Worm (Caenorhabditis elegans) whole organism, mixed stage, embryonic: ENCODE data around the gene T13F3.4.

Experiments used
- M03D4.4 ChIP-seq: sonication (generic microtip); optimal IDR thresholded peaks from 2 replicates; lab custom pipeline; 2017; ENCODE audit warnings: mild to moderate bottlenecking, missing genetic modification characterization, missing compliant biosample characterization
- bed-3 ChIP-seq: fragments of 200-800 bp; sonication (Bioruptor generic); optimal IDR thresholded peaks from 3 replicates; lab custom pipeline; 2018; ENCODE audit warnings: mild to moderate bottlenecking, missing genetic modification characterization, moderate library complexity, missing compliant biosample characterization
- blmp-1 ChIP-seq: fragments of 150-350 bp; optimal IDR thresholded peaks from 2 replicates; lab custom pipeline; 2014; ENCODE audit warnings: missing biosample characterization, missing genetic modification characterization
- ceh-39 ChIP-seq: fragments of 150-350 bp; optimal IDR thresholded peaks from 2 replicates; lab custom pipeline; 2014; ENCODE audit warnings: missing biosample characterization, missing genetic modification characterization
- ceh-43 ChIP-seq: fragments of 200-800 bp; sonication (Bioruptor generic); optimal IDR thresholded peaks from 2 replicates; lab custom pipeline; 2018; ENCODE audit warnings: mild to moderate bottlenecking, missing genetic modification characterization, moderate library complexity, missing compliant biosample characterization
- ceh-83 ChIP-seq: fragments of 200-800 bp; sonication (Bioruptor generic); optimal IDR thresholded peaks from 2 replicates; lab custom pipeline; 2018; ENCODE audit warnings: mild to moderate bottlenecking, missing genetic modification characterization, missing compliant biosample characterization
- ces-1 ChIP-seq: fragments of 150-350 bp; optimal IDR thresholded peaks from 2 replicates; lab custom pipeline; 2014; ENCODE audit warnings: missing biosample characterization, missing genetic modification reagents, missing genetic modification characterization
- cnd-1 ChIP-seq: fragments of 200-800 bp; sonication (Bioruptor generic); optimal IDR thresholded peaks from 2 replicates; lab custom pipeline; 2018; ENCODE audit warnings: mild to moderate bottlenecking, missing genetic modification characterization, missing compliant biosample characterization
- drap-1 ChIP-seq: fragments of 200-800 bp; sonication (Bioruptor generic); optimal IDR thresholded peaks from 3 replicates; lab custom pipeline; 2018; ENCODE audit warnings: mild to moderate bottlenecking, missing genetic modification characterization, missing compliant biosample characterization
- elt-1 ChIP-seq: sonication (generic microtip); optimal IDR thresholded peaks from 2 replicates; lab custom pipeline; 2017; ENCODE audit warnings: missing genetic modification characterization, mild to moderate bottlenecking, missing compliant biosample characterization, antibody characterized with exemption, moderate library complexity, borderline replicate concordance; ENCODE audit not compliant: insufficient read depth
- elt-3 ChIP-seq: fragments of 150-350 bp; optimal IDR thresholded peaks from 2 replicates; lab custom pipeline; 2014; ENCODE audit warnings: missing biosample characterization, missing genetic modification characterization
- flh-1 ChIP-seq: fragments of 200-800 bp; sonication (Bioruptor generic); optimal IDR thresholded peaks from 2 replicates; lab custom pipeline; 2018; ENCODE audit warnings: mild to moderate bottlenecking, missing genetic modification characterization, moderate library complexity, missing compliant biosample characterization
- ham-2 ChIP-seq: fragments of 200-800 bp; sonication (Bioruptor generic); optimal IDR thresholded peaks from 2 replicates; lab custom pipeline; 2018; ENCODE audit warnings: mild to moderate bottlenecking, missing genetic modification characterization, missing compliant biosample characterization
- hlh-1 ChIP-seq: fragments of 150-350 bp; optimal IDR thresholded peaks from 2 replicates; lab custom pipeline; 2014; ENCODE audit warnings: missing biosample characterization, missing genetic modification reagents, missing genetic modification characterization
- lin-32 ChIP-seq: fragments of 200-800 bp; sonication (Bioruptor generic); optimal IDR thresholded peaks from 2 replicates; lab custom pipeline; 2018; ENCODE audit warnings: mild to moderate bottlenecking, missing genetic modification characterization, missing compliant biosample characterization
- lsy-2 ChIP-seq: fragments of 150-350 bp; optimal IDR thresholded peaks from 2 replicates; lab custom pipeline; 2014; ENCODE audit warnings: missing biosample characterization, missing genetic modification characterization
- mab-5 ChIP-seq: fragments of 150-350 bp; optimal IDR thresholded peaks from 2 replicates; lab custom pipeline; 2014; ENCODE audit warnings: missing biosample characterization, missing genetic modification characterization
- mep-1 ChIP-seq: fragments of 150-350 bp; optimal IDR thresholded peaks from 2 replicates; lab custom pipeline; 2017; ENCODE audit warnings: missing biosample characterization, missing genetic modification reagents, missing genetic modification characterization, inconsistent platforms
- mls-2 ChIP-seq: sonication (generic microtip); optimal IDR thresholded peaks from 2 replicates; lab custom pipeline; 2016; ENCODE audit warnings: mild to moderate bottlenecking, missing genetic modification characterization, moderate library complexity, missing compliant biosample characterization
- nhr-12 ChIP-seq: fragments of 150-350 bp; optimal IDR thresholded peaks from 2 replicates; lab custom pipeline; 2014; ENCODE audit warnings: missing biosample characterization, missing genetic modification characterization
- nhr-2 ChIP-seq: fragments of 150-350 bp; optimal IDR thresholded peaks from 2 replicates; lab custom pipeline; 2014; ENCODE audit warnings: missing biosample characterization, missing genetic modification characterization
- nhr-237 ChIP-seq: fragments of 150-350 bp; optimal IDR thresholded peaks from 2 replicates; lab custom pipeline; 2014; ENCODE audit warnings: missing biosample characterization, missing genetic modification characterization
- nhr-28 ChIP-seq: fragments of 150-350 bp; optimal IDR thresholded peaks from 2 replicates; lab custom pipeline; 2014; ENCODE audit warnings: missing biosample characterization, missing genetic modification characterization
- pha-4 ChIP-seq: fragments of 150-350 bp; optimal IDR thresholded peaks from 2 replicates; lab custom pipeline; 2018; ENCODE audit warnings: missing biosample characterization, missing genetic modification reagents, missing genetic modification characterization
- sem-2 ChIP-seq: fragments of 200-800 bp; sonication (Bioruptor generic); optimal IDR thresholded peaks from 2 replicates; lab custom pipeline; 2018; ENCODE audit warnings: mild to moderate bottlenecking, missing genetic modification characterization, missing compliant biosample characterization
- sptf-1 ChIP-seq: sonication (generic microtip); optimal IDR thresholded peaks from 2 replicates; lab custom pipeline; 2017; ENCODE audit warnings: mild to moderate bottlenecking, missing genetic modification characterization, moderate library complexity, missing compliant biosample characterization
- tbx-8 ChIP-seq: fragments of 200-800 bp; sonication (Bioruptor generic); optimal IDR thresholded peaks from 2 replicates; lab custom pipeline; 2018; ENCODE audit warnings: mild to moderate bottlenecking, missing genetic modification characterization, moderate library complexity, missing compliant biosample characterization
- unc-120 ChIP-seq: sonication (generic microtip); optimal IDR thresholded peaks from 2 replicates; lab custom pipeline; 2017; ENCODE audit warnings: missing genetic modification characterization, missing compliant biosample characterization; ENCODE audit not compliant: poor library complexity, severe bottlenecking
- unc-39 ChIP-seq: fragments of 150-350 bp; optimal IDR thresholded peaks from 2 replicates; lab custom pipeline; 2014; ENCODE audit warnings: missing biosample characterization, missing genetic modification characterization
- unc-62 ChIP-seq: fragments of 150-350 bp; optimal IDR thresholded peaks from 2 replicates; lab custom pipeline; 2014; ENCODE audit warnings: missing biosample characterization, missing genetic modification reagents, missing genetic modification characterization
- zip-8 ChIP-seq: fragments of 150-350 bp; optimal IDR thresholded peaks from 2 replicates; lab custom pipeline; 2014; ENCODE audit warnings: missing biosample characterization, missing genetic modification characterization
- ztf-11 ChIP-seq: fragments of 150-350 bp; optimal IDR thresholded peaks from 2 replicates; lab custom pipeline; 2014; ENCODE audit warnings: missing biosample characterization, missing genetic modification characterization

Gene T13F3.4

ce11 chrV:16225524-16226116, 40.8 kb downstream of the T13F3.4 start:
- TF ChIP-seq drap-1 (GFP tag; lab: Kevin White, UChicago) = no peak
- TF ChIP-seq pha-4 (tag; lab: Kevin White, UChicago) = no peak
- TF ChIP-seq nhr-12 (tag; lab: Kevin White, UChicago) = no peak
- no peak for TF ChIP-seq lin-32 (GFP tag; lab: Kevin White, UChicago)
- TF ChIP-seq flh-1 (GFP tag; lab: Kevin White, UChicago) = no peak
- no peak for TF ChIP-seq zip-8 (tag; lab: Kevin White, UChicago)
- TF ChIP-seq nhr-237 (tag; lab: Kevin White, UChicago) = no peak
- no peak for TF ChIP-seq blmp-1 (tag; lab: Kevin White, UChicago)
- TF ChIP-seq hlh-1 (tag; lab: Kevin White, UChicago) = no peak
- TF ChIP-seq ham-2 = no peak
- TF ChIP-seq ceh-39 = no peak
- TF ChIP-seq ces-1 (GFP tag; lab: Kevin White, UChicago) = no peak
- TF ChIP-seq sem-2 = no peak
- no peak for TF ChIP-seq sptf-1
- TF ChIP-seq, all 35 proteins: peak for 0

- no peak for TF ChIP-seq ceh-43
- no peak for TF ChIP-seq ceh-39
- no peak for TF ChIP-seq unc-39 (tag; lab: Kevin White, UChicago)
- TF ChIP-seq lsy-2 (tag; lab: Kevin White, UChicago) = no peak
- TF ChIP-seq bed-3 (GFP tag; lab: Kevin White, UChicago) = no peak
- no peak for TF ChIP-seq mls-2 (tag; lab: Kevin White, UChicago)
- no peak for TF ChIP-seq ztf-11 (tag; lab: Kevin White, UChicago)
- TF ChIP-seq pha-4 (tag; lab: Kevin White, UChicago) = no peak
- no peak for TF ChIP-seq cnd-1
- no peak for TF ChIP-seq nhr-2
- TF ChIP-seq unc-62 (GFP tag; lab: Kevin White, UChicago) = no peak
- TF ChIP-seq drap-1 (GFP tag; lab: Kevin White, UChicago) = no peak
- TF ChIP-seq flh-1 (GFP tag; lab: Kevin White, UChicago) = no peak
- no peak for TF ChIP-seq ham-2
- TF ChIP-seq tbx-8 = no peak
- TF ChIP-seq blmp-1 (tag; lab: Kevin White, UChicago) = no peak
- TF ChIP-seq nhr-12 (tag; lab: Kevin White, UChicago) = no peak
- TF ChIP-seq M03D4.4 (tag; lab: Kevin White, UChicago) = no peak
- no peak for TF ChIP-seq mep-1 (tag; lab: Kevin White, UChicago)
- TF ChIP-seq, all 35 proteins: peak for 0
These were observed 42.4 kb downstream of the T13F3.4 start, which contains the start of gene stdh-2 for ce11 chrV:16224027-16224426. Gene stdh-2 (plus strand): TSS chrV:16224327.

- TF ChIP-seq elt-3 (tag; lab: Kevin White, UChicago) (no peak), M03D4.4 (tag; lab: Kevin White, UChicago) (no peak), sptf-1 (no peak), unc-39 (tag; lab: Kevin White, UChicago) (no peak), ceh-39 (no peak), unc-62 (GFP tag; lab: Kevin White, UChicago) (no peak), nhr-237 (tag; lab: Kevin White, UChicago) (no peak), ztf-11 (tag; lab: Kevin White, UChicago) (no peak), flh-1 (GFP tag; lab: Kevin White, UChicago) (no peak), hlh-1 (tag; lab: Kevin White, UChicago) (no peak), lin-32 (GFP tag; lab: Kevin White, UChicago) (no peak), mls-2 (tag; lab: Kevin White, UChicago) (no peak), unc-120 (tag; lab: Kevin White, UChicago) (no peak), lsy-2 (tag; lab: Kevin White, UChicago) (no peak), ces-1 (GFP tag; lab: Kevin White, UChicago) (no peak), elt-1 (tag; lab: Kevin White, UChicago) (no peak), ceh-83 (GFP tag; lab: Kevin White, UChicago) (no peak), cnd-1 (no peak), mab-5 (tag; lab: Kevin White, UChicago) (no peak), nhr-28 (tag; lab: Kevin White, UChicago) (no peak)
- TF ChIP-seq, all 35 proteins: peak for 0
These were observed 46.4 kb downstream of the T13F3.4 start for ce11 chrV:16220020-16220419.
